Fruit fly (Drosophila melanogaster): ENCODE data around the gene ND-B16.6.

ND-B16.6 gene

dm6 chrX:6352769-6353612 lies 2.8 kb upstream of the ND-B16.6 start:
- no peak for TF ChIP-seq CG17801 (GFP tag; optimal IDR thresholded peaks at IDR 0.05; ENCODE audit: partially characterized antibody)

DNA sequence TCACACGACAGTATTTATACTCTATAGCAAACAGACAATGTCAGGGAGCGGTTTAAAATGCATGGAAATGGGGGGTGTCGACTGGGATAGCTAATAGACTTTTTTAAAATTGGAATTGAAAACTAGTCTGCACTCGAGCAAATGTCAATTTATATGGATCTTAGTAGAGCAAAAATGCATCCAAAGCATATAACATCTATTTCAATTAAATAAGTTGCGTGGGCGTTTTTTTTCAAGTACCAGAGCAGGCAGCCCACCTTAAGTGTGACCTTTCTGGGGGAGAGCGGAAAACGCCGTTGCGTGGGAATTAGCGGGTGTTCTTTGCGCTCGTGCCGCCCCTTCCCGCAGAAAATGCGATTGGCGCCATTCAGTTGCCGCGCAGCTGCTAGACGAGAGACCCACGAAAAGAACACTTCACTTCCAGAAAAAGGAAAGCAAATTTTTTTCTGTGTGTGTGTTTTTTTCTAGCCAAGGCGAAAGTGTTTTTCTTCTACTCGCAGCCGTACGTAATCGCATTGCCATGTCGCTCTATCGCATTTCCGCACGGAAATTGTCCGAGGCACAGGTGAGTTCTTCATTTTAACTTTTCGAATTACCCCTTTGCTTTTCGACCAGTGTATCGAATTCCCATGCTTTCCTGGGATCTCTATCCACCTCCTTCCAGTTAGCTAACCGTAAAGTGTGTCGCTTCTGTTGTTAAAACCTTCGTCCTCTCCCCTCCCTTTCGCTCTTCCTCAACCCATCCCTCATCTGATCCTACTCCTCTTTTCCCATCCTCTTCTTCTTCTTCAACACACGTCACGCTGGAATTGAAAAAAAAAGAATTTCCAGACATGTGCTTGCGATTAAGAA lies 1.9 kb upstream of the ND-B16.6 start:
- peak; percentile 64 for TF ChIP-seq CG17801 (GFP tag; optimal IDR thresholded peaks at IDR 0.05; ENCODE audit: partially characterized antibody)

DNA sequence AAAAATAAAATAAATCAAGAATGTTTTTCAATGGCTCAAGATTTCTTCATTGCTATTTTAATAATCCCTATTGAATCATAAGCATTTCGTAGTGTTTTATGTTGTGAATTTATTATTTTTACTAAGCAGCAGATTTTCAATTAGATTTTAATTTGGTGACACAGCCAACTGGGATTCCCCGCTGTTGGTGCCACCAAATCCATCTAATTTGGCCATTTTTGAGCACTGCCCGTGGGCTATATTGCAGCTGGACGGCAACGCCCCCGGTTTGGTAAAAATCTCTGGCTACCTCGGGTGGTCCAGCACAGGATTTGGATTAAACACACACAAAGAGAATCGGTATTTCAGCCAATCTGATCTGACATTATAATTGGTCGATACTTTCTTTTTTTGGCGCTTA lies 970 bp downstream of the ND-B16.6 start:
- no peak for TF ChIP-seq CG17801 (GFP tag; optimal IDR thresholded peaks at IDR 0.05; ENCODE audit: partially characterized antibody)

- peak; percentile 10 for TF ChIP-seq CG17801 (GFP tag; optimal IDR thresholded peaks at IDR 0.05; ENCODE audit: partially characterized antibody)
These were observed 3.3 kb downstream of the ND-B16.6 start, which contains the start of gene CG3847 for dm6 chrX:6346926-6347367. Gene CG3847 (plus strand): TSS chrX:6347103.

DNA sequence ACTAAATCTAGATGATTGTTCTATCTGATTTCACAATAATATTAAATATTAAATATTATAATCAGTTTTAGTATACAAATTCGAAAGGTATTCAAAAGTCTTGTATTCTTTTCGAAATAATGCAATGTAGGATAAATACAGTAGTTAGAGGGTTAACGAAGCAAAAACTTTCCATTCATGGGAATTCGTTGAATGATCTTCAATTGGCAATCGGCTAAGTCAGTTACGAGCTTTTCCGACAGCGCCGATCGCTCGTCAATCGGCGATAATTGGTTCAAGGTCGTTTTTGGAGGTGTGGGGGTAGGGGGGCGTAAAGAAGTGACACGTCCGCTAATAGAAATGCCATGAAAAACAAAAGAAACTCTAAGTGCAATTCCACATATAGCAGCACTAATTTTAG lies 4.0 kb downstream of the ND-B16.6 start:
- TF ChIP-seq CG17801 (GFP tag; optimal IDR thresholded peaks at IDR 0.05; ENCODE audit: partially characterized antibody) = no peak

- peak; percentile 11 for TF ChIP-seq CG17801 (GFP tag; optimal IDR thresholded peaks at IDR 0.05; ENCODE audit: partially characterized antibody)
These were observed 5.6 kb downstream of the ND-B16.6 start for dm6 chrX:6344538-6345074.

- peak; percentile 68 for TF ChIP-seq CG17801 (GFP tag; optimal IDR thresholded peaks at IDR 0.05; ENCODE audit: partially characterized antibody)
These were observed 6.2 kb downstream of the ND-B16.6 start for dm6 chrX:6343786-6344537.

- TF ChIP-seq CG17801 (GFP tag; optimal IDR thresholded peaks at IDR 0.05; ENCODE audit: partially characterized antibody) = no peak
These were observed 6.9 kb downstream of the ND-B16.6 start for dm6 chrX:6343323-6343722.

- TF ChIP-seq CG17801 (GFP tag; optimal IDR thresholded peaks at IDR 0.05; ENCODE audit: partially characterized antibody) = peak; percentile 15
These were observed 8.5 kb downstream of the ND-B16.6 start for dm6 chrX:6341678-6342077.

dm6 chrX:6340593-6341068 lies 9.6 kb downstream of the ND-B16.6 start:
- TF ChIP-seq CG17801 (GFP tag; optimal IDR thresholded peaks at IDR 0.05; ENCODE audit: partially characterized antibody) = peak; percentile 92

- peak; percentile 60 for TF ChIP-seq CG17801 (GFP tag; optimal IDR thresholded peaks at IDR 0.05; ENCODE audit: partially characterized antibody)
These were observed 10.1 kb downstream of the ND-B16.6 start for dm6 chrX:6339970-6340548.

DNA sequence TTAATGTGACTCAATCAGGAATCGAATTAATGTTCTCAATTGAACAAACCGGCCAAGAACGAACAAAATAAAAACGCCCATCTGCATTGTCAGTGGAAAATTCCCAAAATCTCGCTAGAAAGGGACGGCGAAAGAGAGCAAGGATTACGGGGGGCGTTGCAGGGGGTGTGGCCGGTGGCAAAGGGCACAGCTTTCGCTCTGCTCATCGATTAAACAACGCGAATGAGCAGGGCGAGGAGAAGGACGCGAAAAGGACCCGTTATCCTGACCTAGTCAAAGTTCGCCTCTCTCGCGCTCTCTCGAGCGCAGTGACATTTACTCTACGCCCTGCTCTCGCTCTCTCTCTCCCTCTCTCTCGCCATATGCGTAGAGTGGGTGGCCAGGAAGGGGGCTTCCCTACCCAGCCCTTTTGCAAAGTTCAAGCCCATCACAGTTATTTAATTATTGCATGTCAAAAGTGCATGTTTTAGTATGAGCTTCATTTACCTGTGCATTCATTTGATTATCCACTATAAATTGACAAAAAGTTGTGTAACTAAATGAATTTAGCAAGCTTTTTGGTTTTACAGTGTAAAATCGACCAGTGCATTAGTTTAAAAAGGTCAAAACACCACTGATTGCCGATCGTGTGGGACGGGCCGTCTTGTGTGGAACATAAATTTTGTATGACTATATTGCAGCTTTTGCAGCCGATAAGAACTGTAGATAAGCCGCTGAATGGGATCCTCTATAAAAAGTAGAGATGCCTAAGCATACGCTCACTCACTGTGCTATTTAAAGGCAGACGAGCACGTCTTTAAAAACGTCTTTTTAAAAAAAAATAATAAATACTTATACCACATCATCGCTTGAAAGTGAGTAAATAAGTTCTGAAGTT lies 11.2 kb downstream of the ND-B16.6 start:
- no peak for TF ChIP-seq CG17801 (GFP tag; optimal IDR thresholded peaks at IDR 0.05; ENCODE audit: partially characterized antibody)

dm6 chrX:6337702-6338101 lies 12.5 kb downstream of the ND-B16.6 start, which contains the start of gene CG3842:
Gene CG3842 (plus strand): TSS chrX:6337762.
- no peak for TF ChIP-seq CG17801 (GFP tag; optimal IDR thresholded peaks at IDR 0.05; ENCODE audit: partially characterized antibody)
